Worm (Caenorhabditis elegans): ENCODE results near the gene Y37E11B.7.

DNA sequence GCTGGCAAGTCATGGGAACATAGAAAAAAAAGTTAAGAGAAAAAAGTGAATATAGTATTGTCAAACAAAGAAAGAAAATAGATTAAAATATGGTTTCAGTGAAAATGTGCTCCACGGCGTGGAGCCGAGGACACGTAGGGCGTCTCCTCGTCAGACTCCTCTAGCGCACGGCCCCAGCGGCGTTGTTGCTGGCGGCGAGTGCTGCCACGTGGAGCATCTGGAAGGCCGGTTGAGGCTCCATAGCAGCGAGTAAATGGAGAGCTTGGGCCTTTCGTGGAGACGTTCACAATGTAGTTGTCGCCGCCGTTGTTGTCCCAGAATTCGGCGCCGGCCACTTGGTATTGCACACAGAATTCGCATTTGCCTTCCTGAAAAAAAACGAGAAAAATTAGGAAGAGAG lies 45.5 kb upstream of the Y37E11B.7 start:
- TF ChIP-seq sox-2 (GFP tag; IDR thresholded peaks at IDR 0.05) (no peak), nfya-1 (tag; optimal IDR thresholded peaks at IDR 0.05) (no peak), ceh-48 (tag; optimal IDR thresholded peaks at IDR 0.05) (no peak), unc-55 (GFP tag; optimal IDR thresholded peaks at IDR 0.05) (no peak), gmeb-2 (tag; optimal IDR thresholded peaks at IDR 0.05) (no peak), che-1 (tag; optimal IDR thresholded peaks at IDR 0.05) (no peak), pha-4 (tag; optimal IDR thresholded peaks at IDR 0.05) (no peak), lin-11 (tag; optimal IDR thresholded peaks at IDR 0.05) (no peak), ceh-45 (GFP tag; IDR thresholded peaks at IDR 0.05) (no peak), mec-3 (tag; optimal IDR thresholded peaks at IDR 0.05; ENCODE audit: borderline replicate concordance) (no peak), sox-4 (tag; optimal IDR thresholded peaks at IDR 0.05) (no peak), ama-1 (optimal IDR thresholded peaks at IDR 0.05) (no peak)
